Fruit fly (Drosophila melanogaster) whole organism, prepupa: ENCODE results near the gene nsl1.

ENCODE experiments used
- Blimp-1 ChIP-seq: fragments of 200-800 bp; sonication (Bioruptor generic); optimal IDR thresholded peaks from 3 replicates; lab custom pipeline; 2017; ENCODE audit warnings: missing biosample characterization, missing genetic modification characterization, mild to moderate bottlenecking, moderate library complexity, missing genetic modification reagents
- CG10669 ChIP-seq: fragments of 200-800 bp; sonication (Bioruptor generic); optimal IDR thresholded peaks from 3 replicates; lab custom pipeline; 2018; ENCODE audit warnings: missing biosample characterization, mild to moderate bottlenecking, missing genetic modification characterization, moderate library complexity
- CG3032 ChIP-seq: fragments of 200-800 bp; optimal IDR thresholded peaks from 2 replicates; lab custom pipeline; 2019; ENCODE audit warnings: missing biosample characterization, mild to moderate bottlenecking, missing genetic modification characterization, moderate library complexity
- CG32006 ChIP-seq: fragments of 200-800 bp; sonication (Bioruptor generic); optimal IDR thresholded peaks from 3 replicates; lab custom pipeline; 2017; ENCODE audit warnings: missing biosample characterization, mild to moderate bottlenecking, missing genetic modification characterization
- CG6163 ChIP-seq: fragments of 200-800 bp; sonication (Bioruptor generic); IDR thresholded peaks from 3 replicates; pipeline ENCODE4 v1.3.6; 2022; ENCODE audit warnings: missing biosample characterization, missing genetic modification characterization
- CG6276 ChIP-seq: fragments of 200-800 bp; sonication (Bioruptor generic); optimal IDR thresholded peaks from 2 replicates; lab custom pipeline; 2017; ENCODE audit warnings: missing biosample characterization, mild to moderate bottlenecking, missing genetic modification characterization
- Eip78C ChIP-seq: fragments of 200-800 bp; sonication (Bioruptor generic); peaks from one replicate; lab custom pipeline; 2016; ENCODE audit warnings: missing biosample characterization, missing genetic modification characterization
- Lpt ChIP-seq: fragments of 200-800 bp; sonication (Bioruptor generic); optimal IDR thresholded peaks from 3 replicates; lab custom pipeline; 2016; ENCODE audit warnings: missing biosample characterization, missing genetic modification characterization
- Sox102F ChIP-seq: fragments of 200-800 bp; sonication (Bioruptor generic); optimal IDR thresholded peaks from 2 replicates; lab custom pipeline; 2016; ENCODE audit warnings: missing biosample characterization, mild to moderate bottlenecking, missing genetic modification characterization

DNA sequence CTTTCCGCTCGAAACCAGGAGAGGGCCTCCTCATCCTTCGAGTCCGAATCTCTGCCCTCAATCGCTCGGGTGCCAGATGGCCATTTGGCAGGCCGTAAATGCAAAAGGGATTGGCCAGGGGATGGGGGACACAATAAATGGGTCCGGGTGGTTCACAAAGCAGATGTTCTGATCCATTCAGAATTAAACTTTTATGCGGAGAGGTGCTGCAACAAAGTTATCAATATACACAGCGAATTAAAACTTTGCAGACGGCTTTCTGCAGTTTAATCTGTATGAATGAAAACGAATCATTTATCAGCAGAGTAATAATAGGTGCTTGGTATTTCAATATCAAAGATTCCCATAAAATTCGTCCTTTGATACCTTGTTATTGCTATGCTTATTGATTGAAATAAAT is 13.7 kb downstream of the nsl1 start:
- TF ChIP-seq Sox102F (GFP tag; lab: Kevin White, UChicago) (no peak), Lpt (GFP tag; lab: Kevin White, UChicago) (no peak), Eip78C (no peak), CG32006 (GFP tag; lab: Kevin White, UChicago) (no peak), CG10669 (GFP tag; lab: Kevin White, UChicago) (no peak), Blimp-1 (no peak), CG6276 (GFP tag; lab: Kevin White, UChicago) (no peak), CG3032 (no peak), CG6163 (GFP tag; lab: Robert Waterston, UW) (no peak)
